Fruit fly (Drosophila melanogaster): Measurements from ENCODE around the gene CG1764.

Gene CG1764

dm6 chrX:13302315-13302614, at the start of gene CG1764:
Gene CG1764 (minus strand): TSS chrX:13302415.
- TF ChIP-seq CG9948 (tag; optimal IDR thresholded peaks at IDR 0.05) (no peak), CG32121 (GFP tag; IDR thresholded peaks at IDR 0.05) (no peak), rn (GFP tag; IDR thresholded peaks at IDR 0.05) (no peak), CG4496 (GFP tag; IDR thresholded peaks at IDR 0.05) (no peak), CG8159 (tag; optimal IDR thresholded peaks at IDR 0.05) (no peak), CG13204 (GFP tag; optimal IDR thresholded peaks at IDR 0.05) (no peak), CG14655 (GFP tag; optimal IDR thresholded peaks at IDR 0.05) (no peak), CG34367 (tag; optimal IDR thresholded peaks at IDR 0.05) (no peak), D1 (tag; optimal IDR thresholded peaks at IDR 0.05) (no peak), Snoo (tag; optimal IDR thresholded peaks at IDR 0.05) (no peak)

DNA sequence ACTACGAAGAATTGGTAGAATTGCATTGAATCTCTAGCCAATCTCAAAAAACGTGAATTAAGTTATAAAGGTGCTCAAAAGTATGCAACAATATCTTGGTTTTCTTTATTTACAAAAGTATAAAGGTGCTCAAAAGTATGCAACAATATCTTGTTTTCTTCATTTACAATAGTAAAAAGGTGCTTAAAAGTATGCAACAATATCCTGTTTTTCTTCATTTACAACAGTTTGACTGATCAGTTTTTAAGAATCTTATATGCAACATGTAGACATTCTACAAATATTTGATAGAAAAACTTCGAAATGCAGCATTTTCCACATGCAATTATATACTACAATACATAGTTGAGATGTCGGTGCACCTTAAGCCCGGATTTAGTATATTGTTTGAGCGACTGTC, 44.8 kb upstream of the CG1764 start:
- no peak for TF ChIP-seq CG8159 (tag; optimal IDR thresholded peaks at IDR 0.05)
- TF ChIP-seq fd96Ca (GFP tag; IDR thresholded peaks at IDR 0.05) = no peak
- TF ChIP-seq CG17806 (tag; optimal IDR thresholded peaks at IDR 0.05) = no peak
- no peak for TF ChIP-seq CG10348 (GFP tag; IDR thresholded peaks at IDR 0.05)
- TF ChIP-seq CG12605 (GFP tag; IDR thresholded peaks at IDR 0.05) = no peak
- TF ChIP-seq Pif1A (GFP tag; optimal IDR thresholded peaks at IDR 0.05) = no peak
- TF ChIP-seq gl (tag; optimal IDR thresholded peaks at IDR 0.05) = no peak
- no peak for TF ChIP-seq CG15710 (tag; optimal IDR thresholded peaks at IDR 0.05)
- no peak for TF ChIP-seq EcR (GFP tag; optimal IDR thresholded peaks at IDR 0.05)
- TF ChIP-seq Pif1B (GFP tag; optimal IDR thresholded peaks at IDR 0.05) = no peak
- no peak for TF ChIP-seq CG9948 (tag; optimal IDR thresholded peaks at IDR 0.05)
- no peak for TF ChIP-seq Ets98B (GFP tag; IDR thresholded peaks at IDR 0.05)
- no peak for TF ChIP-seq CG32121 (GFP tag; IDR thresholded peaks at IDR 0.05)
- no peak for TF ChIP-seq Snoo (tag; optimal IDR thresholded peaks at IDR 0.05)
- TF ChIP-seq rn (GFP tag; IDR thresholded peaks at IDR 0.05) = no peak
- TF ChIP-seq CG4496 (GFP tag; IDR thresholded peaks at IDR 0.05) = no peak

- TF ChIP-seq EcR (GFP tag; optimal IDR thresholded peaks at IDR 0.05) (no peak), CG9948 (tag; optimal IDR thresholded peaks at IDR 0.05) (peak; percentile 63), CG13204 (GFP tag; optimal IDR thresholded peaks at IDR 0.05) (no peak), CG32121 (GFP tag; IDR thresholded peaks at IDR 0.05) (0 out of 2 replicates have a peak, but pooled peaks have one; percentile 23), CG12605 (GFP tag; IDR thresholded peaks at IDR 0.05) (no peak), Pif1A (GFP tag; optimal IDR thresholded peaks at IDR 0.05) (no peak), CG34367 (tag; optimal IDR thresholded peaks at IDR 0.05) (peak; percentile 24), CG17806 (tag; optimal IDR thresholded peaks at IDR 0.05) (peak; percentile 62), CG8301 (tag; optimal IDR thresholded peaks at IDR 0.05) (peak; percentile 13), CG10348 (GFP tag; IDR thresholded peaks at IDR 0.05) (no peak), CG8159 (tag; optimal IDR thresholded peaks at IDR 0.05) (peak; percentile 72), CG14655 (GFP tag; optimal IDR thresholded peaks at IDR 0.05) (peak; percentile 61), CG15710 (tag; optimal IDR thresholded peaks at IDR 0.05) (peak; percentile 62)
Observed at dm6 chrX:13345327-13345726, 43.1 kb upstream of the CG1764 start.

dm6 chrX:13338113-13338512, 35.9 kb upstream of the CG1764 start, which contains the start of gene CG15747:
Gene CG15747 (plus strand): TSS chrX:13338318.
- no peak for TF ChIP-seq Snoo (tag; optimal IDR thresholded peaks at IDR 0.05)

dm6 chrX:13337454-13337853, 35.2 kb upstream of the CG1764 start, which contains the start of gene RpS15Aa:
Gene RpS15Aa (minus strand): TSS chrX:13337705.
- TF ChIP-seq CG17806 (tag; optimal IDR thresholded peaks at IDR 0.05) (no peak), CG13204 (GFP tag; optimal IDR thresholded peaks at IDR 0.05) (peak; percentile 57), CG14655 (GFP tag; optimal IDR thresholded peaks at IDR 0.05) (peak; percentile 20), rn (GFP tag; IDR thresholded peaks at IDR 0.05) (0 out of 2 replicates have a peak, but pooled peaks have one; percentile 17), Snoo (tag; optimal IDR thresholded peaks at IDR 0.05) (peak; percentile 81), CG15710 (tag; optimal IDR thresholded peaks at IDR 0.05) (peak; percentile 25), CG8159 (tag; optimal IDR thresholded peaks at IDR 0.05) (peak; percentile 6), CG4496 (GFP tag; IDR thresholded peaks at IDR 0.05) (peak; percentile 77), CG32121 (GFP tag; IDR thresholded peaks at IDR 0.05) (peak; percentile 36; the same call in 1 of the 2 replicates), Pif1B (GFP tag; optimal IDR thresholded peaks at IDR 0.05) (peak; percentile 4), CG34367 (tag; optimal IDR thresholded peaks at IDR 0.05) (peak; percentile 58), EcR (GFP tag; optimal IDR thresholded peaks at IDR 0.05) (no peak), Ets98B (GFP tag; IDR thresholded peaks at IDR 0.05) (no peak), CG10348 (GFP tag; IDR thresholded peaks at IDR 0.05) (no peak), gl (tag; optimal IDR thresholded peaks at IDR 0.05) (peak; percentile 48), CG12605 (GFP tag; IDR thresholded peaks at IDR 0.05) (peak; percentile 66)

DNA sequence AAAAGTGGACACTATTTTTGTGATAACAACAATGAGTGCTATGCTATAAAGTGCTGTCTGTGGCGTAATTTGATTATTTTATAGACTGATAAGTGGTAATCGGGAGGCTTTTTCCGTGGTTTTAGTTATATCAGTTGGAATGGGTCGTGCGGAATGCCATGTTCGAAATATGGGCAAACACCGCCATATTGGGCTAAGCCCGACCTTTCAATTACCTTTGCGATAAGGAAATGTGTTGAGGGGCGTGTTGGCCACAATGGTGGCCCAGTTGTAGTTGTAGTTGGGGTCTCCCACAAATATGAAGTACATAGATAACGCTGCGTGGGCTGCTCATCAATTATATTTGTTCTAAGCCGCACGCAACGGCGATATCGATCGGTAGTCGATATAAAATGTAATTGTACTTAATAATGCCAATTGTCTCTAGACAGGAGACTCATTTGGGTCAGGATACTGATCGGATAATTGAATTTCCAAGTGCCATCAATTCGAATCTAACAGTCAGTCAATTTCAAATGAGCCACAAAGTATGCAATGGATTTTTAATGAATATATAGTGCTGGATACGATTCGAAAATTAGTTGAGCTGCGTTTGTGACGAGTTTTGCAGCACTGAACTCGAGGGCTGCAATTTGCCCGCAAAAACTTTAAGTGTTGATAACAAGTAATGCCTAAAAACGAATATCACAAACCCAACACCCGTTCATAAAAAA, 32.4 kb upstream of the CG1764 start:
- TF ChIP-seq CG4496 (GFP tag; IDR thresholded peaks at IDR 0.05) (peak; percentile 42; the same call in 1 of the 3 replicates), rn (GFP tag; IDR thresholded peaks at IDR 0.05) (no peak)

- peak; percentile 62 for TF ChIP-seq CG8301 (tag; optimal IDR thresholded peaks at IDR 0.05)
- peak; percentile 14 for TF ChIP-seq CG8159 (tag; optimal IDR thresholded peaks at IDR 0.05)
- TF ChIP-seq CG10348 (GFP tag; IDR thresholded peaks at IDR 0.05) = no peak
- peak; percentile 6 for TF ChIP-seq CG34367 (tag; optimal IDR thresholded peaks at IDR 0.05)
- peak; percentile 77 for TF ChIP-seq CG14655 (GFP tag; optimal IDR thresholded peaks at IDR 0.05)
- TF ChIP-seq EcR (GFP tag; optimal IDR thresholded peaks at IDR 0.05) = peak; percentile 14
- TF ChIP-seq Snoo (tag; optimal IDR thresholded peaks at IDR 0.05) = peak; percentile 1
- TF ChIP-seq CG32121 (GFP tag; IDR thresholded peaks at IDR 0.05) = no peak
- no peak for TF ChIP-seq Ets98B (GFP tag; IDR thresholded peaks at IDR 0.05)
- TF ChIP-seq fd96Ca (GFP tag; IDR thresholded peaks at IDR 0.05) = 0 out of 3 replicates have a peak, but pooled peaks have one; percentile 34
- 0 out of 2 replicates have a peak, but pooled peaks have one; percentile 29 for TF ChIP-seq CG12605 (GFP tag; IDR thresholded peaks at IDR 0.05)
- peak; percentile 63 for TF ChIP-seq CG9948 (tag; optimal IDR thresholded peaks at IDR 0.05)
- no peak for TF ChIP-seq D1 (tag; optimal IDR thresholded peaks at IDR 0.05)
- TF ChIP-seq Pif1B (GFP tag; optimal IDR thresholded peaks at IDR 0.05) = peak; percentile 31
- TF ChIP-seq CG13204 (GFP tag; optimal IDR thresholded peaks at IDR 0.05) = peak; percentile 20
- peak; percentile 48 for TF ChIP-seq Pif1A (GFP tag; optimal IDR thresholded peaks at IDR 0.05)
- no peak for TF ChIP-seq CG17806 (tag; optimal IDR thresholded peaks at IDR 0.05)
Observed at dm6 chrX:13332702-13333243, 30.6 kb upstream of the CG1764 start.

Measured in whole organism, pupa.